Worm (Caenorhabditis elegans) whole organism, midembryonic: Measurements from ENCODE around the gene amt-4.

Source experiments
- T22C8.4 ChIP-seq: fragments of 200-800 bp; sonication (Bioruptor generic); IDR thresholded peaks from 2 replicates; pipeline ENCODE4 v1.3.6; 2022; ENCODE audit warnings: missing genetic modification characterization, missing compliant biosample characterization
- flt-1 ChIP-seq: fragments of 200-800 bp; sonication (Bioruptor generic); IDR thresholded peaks from 2 replicates; pipeline ENCODE4 v1.3.6; 2022; ENCODE audit warnings: missing genetic modification characterization, missing compliant biosample characterization
- med-1 ChIP-seq: sonication (generic microtip); optimal IDR thresholded peaks from 2 replicates; lab custom pipeline; 2017; ENCODE audit warnings: missing genetic modification characterization, mild to moderate bottlenecking, missing compliant biosample characterization, antibody characterized with exemption, missing genetic modification reagents; ENCODE audit not compliant: insufficient read depth
- ref-1 ChIP-seq: fragments of 200-800 bp; sonication (Bioruptor generic); conservative IDR thresholded peaks from 2 replicates; pipeline ENCODE4 v1.3.6; 2022; ENCODE audit warnings: missing genetic modification reagents, missing genetic modification characterization, missing compliant biosample characterization
- tab-1 ChIP-seq: fragments of 200-800 bp; sonication (Bioruptor generic); IDR thresholded peaks from 2 replicates; pipeline ENCODE4 v1.3.6; 2022; ENCODE audit warnings: missing genetic modification characterization, missing compliant biosample characterization
- ztf-29 ChIP-seq: fragments of 200-800 bp; sonication (Bioruptor generic); IDR thresholded peaks from 2 replicates; pipeline ENCODE4 v1.3.6; 2022; ENCODE audit warnings: missing genetic modification reagents, missing genetic modification characterization, missing compliant biosample characterization

DNA sequence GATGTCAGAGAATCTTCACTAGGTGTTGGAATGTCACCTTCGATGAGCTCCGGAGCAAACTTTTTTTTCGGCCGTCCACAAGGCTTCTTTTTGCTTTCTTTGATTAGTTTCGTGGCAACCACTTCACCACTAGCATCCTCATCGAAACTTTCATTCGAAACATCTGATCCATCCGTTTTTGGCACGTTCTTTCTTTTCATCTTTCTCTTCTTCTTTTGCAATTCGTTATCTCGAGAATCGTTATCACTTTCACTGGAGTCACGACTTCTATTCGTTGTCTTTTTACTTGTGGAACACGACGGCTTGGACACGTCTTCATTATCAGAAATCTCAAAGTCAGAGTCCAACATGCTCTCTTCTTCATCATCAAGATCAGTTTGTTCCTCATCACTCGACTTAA lies 39.1 kb downstream of the amt-4 start:
- TF ChIP-seq tab-1 (no peak), ref-1 (GFP tag; lab: Robert Waterston, UW) (no peak), ztf-29 (GFP tag; lab: Robert Waterston, UW) (no peak), T22C8.4 (GFP tag; lab: Robert Waterston, UW) (no peak), flt-1 (GFP tag; lab: Robert Waterston, UW) (no peak), med-1 (GFP tag; lab: Kevin White, UChicago) (no peak)
